Fruit fly (Drosophila melanogaster): ENCODE results near the gene Gr22c.

The Gr22c gene

dm6 chr2L:1758853-1759252 lies 32.8 kb downstream of the Gr22c start, which contains the start of gene CG17650:
Gene CG17650 (minus strand): TSS chr2L:1759093.
- no peak for TF ChIP-seq Myc (optimal IDR thresholded peaks at IDR 0.05)
- no peak for TF ChIP-seq Sin3A (optimal IDR thresholded peaks at IDR 0.05)
- no peak for TF ChIP-seq ttk (optimal IDR thresholded peaks at IDR 0.05)
- TF ChIP-seq psq (optimal IDR thresholded peaks at IDR 0.05), result no peak
- no peak for TF ChIP-seq h (optimal IDR thresholded peaks at IDR 0.05)
- TF ChIP-seq insv (optimal IDR thresholded peaks at IDR 0.05), result no peak

dm6 chr2L:1756351-1756750 lies 35.3 kb downstream of the Gr22c start, which contains the start of gene Gr22f:
Gene Gr22f (minus strand): TSS chr2L:1756451.
- TF ChIP-seq ttk (optimal IDR thresholded peaks at IDR 0.05), result no peak
- no peak for TF ChIP-seq insv (optimal IDR thresholded peaks at IDR 0.05)
- TF ChIP-seq psq (optimal IDR thresholded peaks at IDR 0.05), result no peak
- TF ChIP-seq Sin3A (optimal IDR thresholded peaks at IDR 0.05), result no peak
- TF ChIP-seq h (optimal IDR thresholded peaks at IDR 0.05), result no peak
- no peak for TF ChIP-seq Myc (optimal IDR thresholded peaks at IDR 0.05)

dm6 chr2L:1751953-1752352 lies 39.7 kb downstream of the Gr22c start, which contains the start of the genes CG17712 and CG17648:
Gene CG17712 (minus strand): TSS chr2L:1752122.
Gene CG17648 (plus strand): TSS chr2L:1752308.
- TF ChIP-seq ttk (optimal IDR thresholded peaks at IDR 0.05), result no peak
- TF ChIP-seq insv (optimal IDR thresholded peaks at IDR 0.05), result no peak

- TF ChIP-seq insv (optimal IDR thresholded peaks at IDR 0.05), result no peak
- TF ChIP-seq Sin3A (optimal IDR thresholded peaks at IDR 0.05), result no peak
These were observed 43.2 kb downstream of the Gr22c start for dm6 chr2L:1748410-1748809.

dm6 chr2L:1743800-1744199 lies 47.8 kb downstream of the Gr22c start:
- no peak for TF ChIP-seq Myc (optimal IDR thresholded peaks at IDR 0.05)
- TF ChIP-seq Sin3A (optimal IDR thresholded peaks at IDR 0.05), result no peak
- no peak for TF ChIP-seq insv (optimal IDR thresholded peaks at IDR 0.05)
